Worm (Caenorhabditis elegans): ENCODE data around the gene srd-64.
A peak's percentile ranks its signal among the peaks of the same experiment; 100 is the strongest.

Gene srd-64

ce11 chrIII:1680996-1681395 lies 13.9 kb downstream of the srd-64 start (continued):
- TF ChIP-seq dsc-1 (tag; optimal IDR thresholded peaks at IDR 0.05): peak; percentile 48
- TF ChIP-seq ceh-63 (GFP tag; optimal IDR thresholded peaks at IDR 0.05): no peak
- TF ChIP-seq nhr-77 (tag; optimal IDR thresholded peaks at IDR 0.05): no peak
- TF ChIP-seq unc-62 (GFP tag; optimal IDR thresholded peaks at IDR 0.05): no peak
- peak; percentile 99 for TF ChIP-seq nhr-85 (tag)
- no peak for TF ChIP-seq pag-3 (tag; optimal IDR thresholded peaks at IDR 0.05; ENCODE audit: borderline replicate concordance, insufficient read depth)
- no peak for TF ChIP-seq lir-3 (tag; optimal IDR thresholded peaks at IDR 0.05; ENCODE audit: poor library complexity)
- TF ChIP-seq unc-98 (GFP tag; IDR thresholded peaks at IDR 0.05): no peak; the same call in 1 of the 2 replicates
- TF ChIP-seq egl-13 (tag; optimal IDR thresholded peaks at IDR 0.05): peak; percentile 53
- TF ChIP-seq ceh-82 (tag; optimal IDR thresholded peaks at IDR 0.05): peak; percentile 11 to 51 (median 14)
- no peak for TF ChIP-seq tlp-1 (tag; optimal IDR thresholded peaks at IDR 0.05)
- peak; percentile 76 for TF ChIP-seq lin-39 (tag; optimal IDR thresholded peaks at IDR 0.05)
- TF ChIP-seq Y116A8C.19 (tag; optimal IDR thresholded peaks at IDR 0.05; ENCODE audit: borderline replicate concordance): no peak
- no peak for TF ChIP-seq ama-1 (optimal IDR thresholded peaks at IDR 0.05)
- TF ChIP-seq fkh-10 (GFP tag; optimal IDR thresholded peaks at IDR 0.05): no peak
- peak; percentile 1 to 63 (median 35) for TF ChIP-seq dpl-1 (GFP tag; optimal IDR thresholded peaks at IDR 0.05)
- TF ChIP-seq isw-1 (GFP tag; IDR thresholded peaks at IDR 0.05): no peak
- TF ChIP-seq snpc-4 (tag; optimal IDR thresholded peaks at IDR 0.05): no peak
- TF ChIP-seq jun-1 (tag; optimal IDR thresholded peaks at IDR 0.05): peak; percentile 74
- TF ChIP-seq ceh-90 (tag; optimal IDR thresholded peaks at IDR 0.05): no peak
- peak; percentile 75 for TF ChIP-seq ztf-4 (tag; optimal IDR thresholded peaks at IDR 0.05)
- peak; percentile 30 for TF ChIP-seq nhr-237 (tag; optimal IDR thresholded peaks at IDR 0.05)
- no peak for TF ChIP-seq unc-30 (tag; optimal IDR thresholded peaks at IDR 0.05)
- TF ChIP-seq efl-3 (GFP tag; optimal IDR thresholded peaks at IDR 0.05): peak; percentile 5
- no peak for TF ChIP-seq fkh-4 (tag; optimal IDR thresholded peaks at IDR 0.05; ENCODE audit: borderline replicate concordance)
- TF ChIP-seq grh-1 (GFP tag; IDR thresholded peaks at IDR 0.05): peak; percentile 98
- no peak for TF ChIP-seq ceh-88 (GFP tag; IDR thresholded peaks at IDR 0.05)
- peak; percentile 23 to 86 for TF ChIP-seq lin-35 (GFP tag; optimal IDR thresholded peaks at IDR 0.05)
- TF ChIP-seq mef-2 (tag; optimal IDR thresholded peaks at IDR 0.05): no peak
- TF ChIP-seq nhr-47 (tag; optimal IDR thresholded peaks at IDR 0.05): peak; percentile 78
- no peak for TF ChIP-seq ets-5 (GFP tag; IDR thresholded peaks at IDR 0.05)
- no peak for TF ChIP-seq lin-15B (tag; optimal IDR thresholded peaks at IDR 0.05)
- no peak for TF ChIP-seq zag-1 (tag; optimal IDR thresholded peaks at IDR 0.05)
- no peak for TF ChIP-seq sptf-1 (tag; optimal IDR thresholded peaks at IDR 0.05)
- TF ChIP-seq nhr-19 (GFP tag; conservative IDR thresholded peaks at IDR 0.05): peak; percentile 83
- TF ChIP-seq zip-4 (GFP tag; optimal IDR thresholded peaks at IDR 0.05): no peak
- TF ChIP-seq swsn-7 (tag; optimal IDR thresholded peaks at IDR 0.05): peak; percentile 84
- peak; percentile 85 for TF ChIP-seq tbx-2 (tag; optimal IDR thresholded peaks at IDR 0.05)
- no peak for TF ChIP-seq C04F5.9 (tag; optimal IDR thresholded peaks at IDR 0.05)
- TF ChIP-seq elt-3 (tag; optimal IDR thresholded peaks at IDR 0.05): peak in 4 of 6 experiments; percentile 59 to 98 (median 88)
- no peak for TF ChIP-seq pax-3 (tag; optimal IDR thresholded peaks at IDR 0.05)
- TF ChIP-seq nhr-28 (tag; optimal IDR thresholded peaks at IDR 0.05): no peak
- peak; percentile 56 for TF ChIP-seq vab-15 (tag; optimal IDR thresholded peaks at IDR 0.05)
- TF ChIP-seq hlh-17 (GFP tag; optimal IDR thresholded peaks at IDR 0.05; ENCODE audit: borderline replicate concordance): no peak
- peak; percentile 75 for TF ChIP-seq lin-13 (GFP tag; optimal IDR thresholded peaks at IDR 0.05)
- TF ChIP-seq ztf-11 (tag; optimal IDR thresholded peaks at IDR 0.05): peak in 1 of 2 experiments; percentile 1
- TF ChIP-seq elt-2 (tag; optimal IDR thresholded peaks at IDR 0.05): peak; percentile 90
- TF ChIP-seq ces-1 (GFP tag; optimal IDR thresholded peaks at IDR 0.05): no peak
- no peak for TF ChIP-seq hlh-4 (tag; optimal IDR thresholded peaks at IDR 0.05)
- peak; percentile 77 for TF ChIP-seq mep-1 (tag; optimal IDR thresholded peaks at IDR 0.05)
- no peak for TF ChIP-seq unc-86 (tag; optimal IDR thresholded peaks at IDR 0.05)
- no peak for TF ChIP-seq sup-37 (GFP tag; optimal IDR thresholded peaks at IDR 0.05)
- peak; percentile 22 for TF ChIP-seq hpl-2 (GFP tag; optimal IDR thresholded peaks at IDR 0.05)

Data from whole organism, L1 larva.